Worm (Caenorhabditis elegans) whole organism, midembryonic: ENCODE measurements around the gene dpy-4.

ENCODE experiments used
- T22C8.4 ChIP-seq: fragments of 200-800 bp; sonication (Bioruptor generic); IDR thresholded peaks from 2 replicates; pipeline ENCODE4 v1.3.6; 2022; ENCODE audit warnings: missing genetic modification characterization, missing compliant biosample characterization
- cog-1 ChIP-seq: sonication (generic microtip); optimal IDR thresholded peaks from 2 replicates; lab custom pipeline; 2016; ENCODE audit warnings: missing genetic modification characterization, missing compliant biosample characterization
- flt-1 ChIP-seq: fragments of 200-800 bp; sonication (Bioruptor generic); IDR thresholded peaks from 2 replicates; pipeline ENCODE4 v1.3.6; 2022; ENCODE audit warnings: missing genetic modification characterization, missing compliant biosample characterization
- klf-2 ChIP-seq: fragments of 200-800 bp; sonication (Bioruptor generic); conservative IDR thresholded peaks from 2 replicates; pipeline ENCODE4 v1.3.6; 2022; ENCODE audit warnings: missing genetic modification reagents, missing genetic modification characterization, missing compliant biosample characterization
- ref-1 ChIP-seq: fragments of 200-800 bp; sonication (Bioruptor generic); conservative IDR thresholded peaks from 2 replicates; pipeline ENCODE4 v1.3.6; 2022; ENCODE audit warnings: missing genetic modification reagents, missing genetic modification characterization, missing compliant biosample characterization
- tab-1 ChIP-seq: fragments of 200-800 bp; sonication (Bioruptor generic); IDR thresholded peaks from 2 replicates; pipeline ENCODE4 v1.3.6; 2022; ENCODE audit warnings: missing genetic modification characterization, missing compliant biosample characterization
- ztf-29 ChIP-seq: fragments of 200-800 bp; sonication (Bioruptor generic); IDR thresholded peaks from 2 replicates; pipeline ENCODE4 v1.3.6; 2022; ENCODE audit warnings: missing genetic modification reagents, missing genetic modification characterization, missing compliant biosample characterization

- TF ChIP-seq cog-1 (tag; lab: Kevin White, UChicago): no peak
- TF ChIP-seq ref-1: no peak
- TF ChIP-seq tab-1 (GFP tag; lab: Robert Waterston, UW): no peak
- TF ChIP-seq flt-1 (GFP tag; lab: Robert Waterston, UW): no peak
- no peak for TF ChIP-seq T22C8.4 (GFP tag; lab: Robert Waterston, UW)
- no peak for TF ChIP-seq ztf-29
- no peak for TF ChIP-seq klf-2
Observed at ce11 chrIV:15020958-15021357, 34.4 kb upstream of the dpy-4 start.
